Worm (Caenorhabditis elegans): ENCODE measurements around the gene F36H9.1.
A peak's percentile ranks its signal among the peaks of the same experiment; 100 is the strongest.

The F36H9.1 gene

ce11 chrV:1820749-1821148 lies 26.4 kb downstream of the F36H9.1 start:
- no peak for TF ChIP-seq mbf-1 (tag; optimal IDR thresholded peaks at IDR 0.05)
- TF ChIP-seq R02D3.7 (tag; optimal IDR thresholded peaks at IDR 0.05), result no peak
- no peak for TF ChIP-seq C34F6.9 (tag; optimal IDR thresholded peaks at IDR 0.05)
- TF ChIP-seq nhr-77 (tag; optimal IDR thresholded peaks at IDR 0.05), result no peak
- TF ChIP-seq lin-39 (tag; optimal IDR thresholded peaks at IDR 0.05), result no peak
- no peak for TF ChIP-seq F13H6.1 (tag; optimal IDR thresholded peaks at IDR 0.05)
- TF ChIP-seq egl-27 (tag; optimal IDR thresholded peaks at IDR 0.05), result no peak
- no peak for TF ChIP-seq sma-9 (GFP tag; optimal IDR thresholded peaks at IDR 0.05)
- TF ChIP-seq sma-9 (tag; optimal IDR thresholded peaks at IDR 0.05), result no peak
- TF ChIP-seq lsy-2 (tag; optimal IDR thresholded peaks at IDR 0.05), result no peak
- TF ChIP-seq sma-3 (GFP tag; optimal IDR thresholded peaks at IDR 0.05), result no peak
- no peak for TF ChIP-seq mdl-1 (tag; optimal IDR thresholded peaks at IDR 0.05)
- TF ChIP-seq ztf-1 (GFP tag; conservative IDR thresholded peaks at IDR 0.05), result no peak
- TF ChIP-seq ceh-82 (tag; optimal IDR thresholded peaks at IDR 0.05), result no peak
- TF ChIP-seq sem-4 (tag; optimal IDR thresholded peaks at IDR 0.05), result no peak
- no peak for TF ChIP-seq nhr-129 (tag; optimal IDR thresholded peaks at IDR 0.05)
- no peak for TF ChIP-seq blmp-1 (tag; optimal IDR thresholded peaks at IDR 0.05; ENCODE audit: insufficient read depth)
- no peak for TF ChIP-seq fos-1 (tag; optimal IDR thresholded peaks at IDR 0.05)
- TF ChIP-seq snpc-4 (tag; optimal IDR thresholded peaks at IDR 0.05), result no peak

- TF ChIP-seq alr-1 (tag; optimal IDR thresholded peaks at IDR 0.05), result no peak
- no peak for TF ChIP-seq ztf-11 (tag; optimal IDR thresholded peaks at IDR 0.05)
- TF ChIP-seq ztf-4 (tag; optimal IDR thresholded peaks at IDR 0.05), result no peak
- no peak for TF ChIP-seq mdl-1 (tag; optimal IDR thresholded peaks at IDR 0.05)
- TF ChIP-seq gmeb-1 (tag; optimal IDR thresholded peaks at IDR 0.05), result peak; percentile 56
- peak; percentile 23 for TF ChIP-seq C34F6.9 (tag; optimal IDR thresholded peaks at IDR 0.05)
- TF ChIP-seq R02D3.7 (tag; optimal IDR thresholded peaks at IDR 0.05), result no peak
- TF ChIP-seq nhr-11 (tag; optimal IDR thresholded peaks at IDR 0.05), result no peak
- peak; percentile 48 for TF ChIP-seq lin-11 (tag; optimal IDR thresholded peaks at IDR 0.05)
- TF ChIP-seq aly-2 (tag; optimal IDR thresholded peaks at IDR 0.05), result no peak
- no peak for TF ChIP-seq zag-1 (tag; optimal IDR thresholded peaks at IDR 0.05)
- no peak for TF ChIP-seq ama-1 (optimal IDR thresholded peaks at IDR 0.05)
- TF ChIP-seq lsy-2 (tag; optimal IDR thresholded peaks at IDR 0.05), result peak in 1 of 2 experiments; percentile 35
- TF ChIP-seq unc-62 (GFP tag; optimal IDR thresholded peaks at IDR 0.05), result no peak
- no peak for TF ChIP-seq egl-27 (tag; optimal IDR thresholded peaks at IDR 0.05)
- TF ChIP-seq blmp-1 (tag; optimal IDR thresholded peaks at IDR 0.05; ENCODE audit: insufficient read depth), result no peak
- TF ChIP-seq lin-39 (tag; optimal IDR thresholded peaks at IDR 0.05), result no peak
- no peak for TF ChIP-seq ceh-16 (tag; optimal IDR thresholded peaks at IDR 0.05)
- no peak for TF ChIP-seq lin-13 (GFP tag; optimal IDR thresholded peaks at IDR 0.05)
- no peak for TF ChIP-seq nhr-12 (tag; optimal IDR thresholded peaks at IDR 0.05)
- TF ChIP-seq unc-55 (GFP tag; optimal IDR thresholded peaks at IDR 0.05), result peak; percentile 45
- TF ChIP-seq nhr-129 (tag; optimal IDR thresholded peaks at IDR 0.05), result peak; percentile 30
- no peak for TF ChIP-seq nhr-23 (tag; optimal IDR thresholded peaks at IDR 0.05)
- no peak for TF ChIP-seq fos-1 (tag; optimal IDR thresholded peaks at IDR 0.05)
- no peak for TF ChIP-seq Y55F3AM.14 (GFP tag; optimal IDR thresholded peaks at IDR 0.05)
- no peak for TF ChIP-seq nhr-25 (tag; optimal IDR thresholded peaks at IDR 0.05)
- no peak for TF ChIP-seq dmd-4 (tag; optimal IDR thresholded peaks at IDR 0.05)
- TF ChIP-seq mab-5 (tag; optimal IDR thresholded peaks at IDR 0.05), result no peak
- no peak for TF ChIP-seq ZK546.5 (tag; optimal IDR thresholded peaks at IDR 0.05)
- no peak for TF ChIP-seq nhr-77 (tag; optimal IDR thresholded peaks at IDR 0.05)
- TF ChIP-seq nhr-6 (tag; optimal IDR thresholded peaks at IDR 0.05), result no peak
- TF ChIP-seq F13H6.1 (tag; optimal IDR thresholded peaks at IDR 0.05), result peak; percentile 10
- no peak for TF ChIP-seq nhr-21 (tag; optimal IDR thresholded peaks at IDR 0.05)
- no peak for TF ChIP-seq elt-1 (tag; optimal IDR thresholded peaks at IDR 0.05)
- no peak for TF ChIP-seq peb-1 (tag; optimal IDR thresholded peaks at IDR 0.05)
- TF ChIP-seq mbf-1 (tag; optimal IDR thresholded peaks at IDR 0.05), result no peak
- TF ChIP-seq sma-9 (GFP tag; optimal IDR thresholded peaks at IDR 0.05), result no peak
- TF ChIP-seq sma-9 (tag; optimal IDR thresholded peaks at IDR 0.05), result no peak
- peak; percentile 34 for TF ChIP-seq crh-2 (tag; optimal IDR thresholded peaks at IDR 0.05)
- TF ChIP-seq ztf-1 (GFP tag; conservative IDR thresholded peaks at IDR 0.05), result no peak
- no peak for TF ChIP-seq skn-1 (tag; optimal IDR thresholded peaks at IDR 0.05)
- TF ChIP-seq nhr-10 (tag; optimal IDR thresholded peaks at IDR 0.05), result no peak
- TF ChIP-seq sma-3 (GFP tag; optimal IDR thresholded peaks at IDR 0.05), result peak; percentile 23
- no peak for TF ChIP-seq ceh-82 (tag; optimal IDR thresholded peaks at IDR 0.05)
- no peak for TF ChIP-seq snpc-4 (tag; optimal IDR thresholded peaks at IDR 0.05)
- TF ChIP-seq unc-39 (tag; optimal IDR thresholded peaks at IDR 0.05), result no peak
- no peak for TF ChIP-seq sem-4 (tag; optimal IDR thresholded peaks at IDR 0.05)
- TF ChIP-seq nhr-237 (tag; optimal IDR thresholded peaks at IDR 0.05), result no peak
These were observed 27.0 kb downstream of the F36H9.1 start, which contains the start of the genes gly-7 and mrpl-39 for ce11 chrV:1821287-1821686. Gene gly-7 (minus strand): TSS chrV:1821323. Gene mrpl-39 (plus strand): TSS chrV:1821579.

Data from whole organism, L2 larva.